Worm (Caenorhabditis elegans) whole organism, midembryonic: ENCODE data around the gene anp-1.

Experiments used
- T22C8.4 ChIP-seq: fragments of 200-800 bp; sonication (Bioruptor generic); IDR thresholded peaks from 2 replicates; pipeline ENCODE4 v1.3.6; 2022; ENCODE audit warnings: missing genetic modification characterization, missing compliant biosample characterization
- cog-1 ChIP-seq: sonication (generic microtip); optimal IDR thresholded peaks from 2 replicates; lab custom pipeline; 2016; ENCODE audit warnings: missing genetic modification characterization, missing compliant biosample characterization
- flt-1 ChIP-seq: fragments of 200-800 bp; sonication (Bioruptor generic); IDR thresholded peaks from 2 replicates; pipeline ENCODE4 v1.3.6; 2022; ENCODE audit warnings: missing genetic modification characterization, missing compliant biosample characterization
- klf-2 ChIP-seq: fragments of 200-800 bp; sonication (Bioruptor generic); conservative IDR thresholded peaks from 2 replicates; pipeline ENCODE4 v1.3.6; 2022; ENCODE audit warnings: missing genetic modification reagents, missing genetic modification characterization, missing compliant biosample characterization
- med-1 ChIP-seq: sonication (generic microtip); optimal IDR thresholded peaks from 2 replicates; lab custom pipeline; 2017; ENCODE audit warnings: missing genetic modification characterization, mild to moderate bottlenecking, missing compliant biosample characterization, antibody characterized with exemption, missing genetic modification reagents; ENCODE audit not compliant: insufficient read depth
- ref-1 ChIP-seq: fragments of 200-800 bp; sonication (Bioruptor generic); conservative IDR thresholded peaks from 2 replicates; pipeline ENCODE4 v1.3.6; 2022; ENCODE audit warnings: missing genetic modification reagents, missing genetic modification characterization, missing compliant biosample characterization
- tab-1 ChIP-seq: fragments of 200-800 bp; sonication (Bioruptor generic); IDR thresholded peaks from 2 replicates; pipeline ENCODE4 v1.3.6; 2022; ENCODE audit warnings: missing genetic modification characterization, missing compliant biosample characterization
- ztf-23 ChIP-seq: fragments of 200-800 bp; sonication (Bioruptor generic); IDR thresholded peaks from 2 replicates; pipeline ENCODE4 v1.3.6; 2022; ENCODE audit warnings: missing genetic modification reagents, missing genetic modification characterization, missing compliant biosample characterization
- ztf-29 ChIP-seq: fragments of 200-800 bp; sonication (Bioruptor generic); IDR thresholded peaks from 2 replicates; pipeline ENCODE4 v1.3.6; 2022; ENCODE audit warnings: missing genetic modification reagents, missing genetic modification characterization, missing compliant biosample characterization

- no peak for TF ChIP-seq cog-1 (tag; lab: Kevin White, UChicago)
- TF ChIP-seq ztf-23 (GFP tag; lab: Robert Waterston, UW), result no peak
- no peak for TF ChIP-seq klf-2 (GFP tag; lab: Robert Waterston, UW)
- TF ChIP-seq ref-1 (GFP tag; lab: Robert Waterston, UW), result no peak
- TF ChIP-seq ztf-29, result no peak
- no peak for TF ChIP-seq flt-1
- TF ChIP-seq tab-1 (GFP tag; lab: Robert Waterston, UW), result no peak
- TF ChIP-seq T22C8.4 (GFP tag; lab: Robert Waterston, UW), result no peak
- TF ChIP-seq med-1 (GFP tag; lab: Kevin White, UChicago), result no peak
These were observed 40.1 kb upstream of the anp-1 start for ce11 chrV:12819155-12819554.
